Worm (Caenorhabditis elegans) whole organism, L4 larva: ENCODE measurements around the gene srj-40.

Experiments used
- F10B5.3 ChIP-seq: sonication (generic microtip); optimal IDR thresholded peaks from 2 replicates; lab custom pipeline; 2016; ENCODE audit warnings: mild to moderate bottlenecking, missing genetic modification characterization, missing compliant biosample characterization
- F44E2.7 ChIP-seq: fragments of 200-800 bp; sonication (Bioruptor generic); IDR thresholded peaks from 2 replicates; pipeline ENCODE4 v2.1.2; 2022; ENCODE audit warnings: missing genetic modification characterization, missing compliant biosample characterization
- T20F7.1 ChIP-seq: fragments of 200-800 bp; sonication (Bioruptor generic); optimal IDR thresholded peaks from 2 replicates; lab custom pipeline; 2018; ENCODE audit warnings: mild to moderate bottlenecking, missing genetic modification characterization, missing compliant biosample characterization
- T26A8.4 ChIP-seq: fragments of 200-800 bp; sonication (Bioruptor generic); IDR thresholded peaks from 2 replicates; pipeline ENCODE4 v1.3.6; 2022; ENCODE audit warnings: missing genetic modification characterization, missing compliant biosample characterization
- Y5F2A.4 ChIP-seq: fragments of 200-800 bp; sonication (Bioruptor generic); optimal IDR thresholded peaks from 2 replicates; lab custom pipeline; 2018; ENCODE audit warnings: mild to moderate bottlenecking, missing genetic modification characterization, missing compliant biosample characterization
- aha-1 ChIP-seq: fragments of 150-350 bp; peaks from one replicate; lab custom pipeline; 2014; ENCODE audit warnings: missing biosample characterization, missing genetic modification characterization
- aly-2 ChIP-seq: sonication (generic microtip); optimal IDR thresholded peaks from 2 replicates; lab custom pipeline; 2018; ENCODE audit warnings: missing biosample characterization, missing genetic modification characterization
- ceh-44 ChIP-seq: fragments of 200-800 bp; sonication (Bioruptor generic); IDR thresholded peaks from 2 replicates; pipeline ENCODE4 v1.3.6; 2022; ENCODE audit warnings: missing genetic modification reagents, missing genetic modification characterization, missing compliant biosample characterization
- ceh-62 ChIP-seq: sonication (generic microtip); optimal IDR thresholded peaks from 2 replicates; lab custom pipeline; 2017; ENCODE audit warnings: missing biosample characterization, missing genetic modification characterization
- ces-1 ChIP-seq: fragments of 150-350 bp; sonication (generic microtip); optimal IDR thresholded peaks from 4 replicates; lab custom pipeline; 2014; ENCODE audit warnings: missing biosample characterization, missing genetic modification reagents, missing genetic modification characterization
- dmd-8 ChIP-seq: fragments of 200-800 bp; sonication (Bioruptor generic); IDR thresholded peaks from 2 replicates; pipeline ENCODE4 v1.3.6; 2022; ENCODE audit warnings: missing genetic modification characterization, missing compliant biosample characterization
- dpl-1 ChIP-seq: fragments of 150-350 bp; optimal IDR thresholded peaks from 2 replicates; lab custom pipeline; 2014; ENCODE audit warnings: missing biosample characterization, missing genetic modification reagents, missing genetic modification characterization
- duxl-1 ChIP-seq: sonication (generic microtip); optimal IDR thresholded peaks from 2 replicates; lab custom pipeline; 2016; ENCODE audit warnings: mild to moderate bottlenecking, missing genetic modification characterization, moderate library complexity, missing compliant biosample characterization; ENCODE audit not compliant: poor library complexity
- fos-1 ChIP-seq: fragments of 150-350 bp; optimal IDR thresholded peaks from 2 replicates; lab custom pipeline; 2014; ENCODE audit warnings: missing biosample characterization, missing genetic modification characterization
- hif-1 ChIP-seq, 2 experiments: sonication (generic microtip); optimal IDR thresholded peaks; 2 replicates each; lab custom pipeline; 2016 to 2017; ENCODE audit warnings: missing compliant biosample characterization in 2 of 2, missing genetic modification characterization in 2 of 2, missing genetic modification reagents in 2 of 2, missing genotype in 2 of 2, mild to moderate bottlenecking in 1 of 2
- hlh-11 ChIP-seq: fragments of 200-800 bp; sonication (Bioruptor generic); optimal IDR thresholded peaks from 2 replicates; lab custom pipeline; 2018; ENCODE audit warnings: mild to moderate bottlenecking, missing genetic modification characterization, missing compliant biosample characterization
- hlh-30 ChIP-seq: sonication (generic microtip); optimal IDR thresholded peaks from 2 replicates; lab custom pipeline; 2017; ENCODE audit warnings: antibody characterized with exemption, mild to moderate bottlenecking, missing genetic modification characterization, missing compliant biosample characterization; ENCODE audit not compliant: insufficient read depth
- lim-7 ChIP-seq: fragments of 200-800 bp; sonication (Bioruptor generic); IDR thresholded peaks from 2 replicates; pipeline ENCODE4 v1.3.6; 2022; ENCODE audit warnings: missing genetic modification characterization, missing compliant biosample characterization
- lin-29 ChIP-seq: fragments of 200-800 bp; sonication (Bioruptor generic); IDR thresholded peaks from 2 replicates; pipeline ENCODE4 v1.3.6; 2022; ENCODE audit warnings: missing genetic modification reagents, missing genetic modification characterization, missing compliant biosample characterization
- lin-38 ChIP-seq: fragments of 200-800 bp; sonication (Bioruptor generic); IDR thresholded peaks from 2 replicates; pipeline ENCODE4 v1.3.6; 2022; ENCODE audit warnings: missing genetic modification reagents, missing genetic modification characterization, missing compliant biosample characterization
- mep-1 ChIP-seq: fragments of 150-350 bp; sonication (generic microtip); optimal IDR thresholded peaks from 3 replicates; lab custom pipeline; 2014; ENCODE audit warnings: missing biosample characterization, missing genetic modification characterization
- mxl-2 ChIP-seq: fragments of 200-800 bp; sonication (Bioruptor generic); conservative IDR thresholded peaks from 2 replicates; pipeline ENCODE4 v1.3.6; 2022; ENCODE audit warnings: missing genetic modification reagents, missing genetic modification characterization, missing compliant biosample characterization
- nhr-10 ChIP-seq: fragments of 150-350 bp; optimal IDR thresholded peaks from 2 replicates; lab custom pipeline; 2014; ENCODE audit warnings: missing biosample characterization, missing genetic modification characterization
- nhr-11 ChIP-seq: fragments of 150-350 bp; optimal IDR thresholded peaks from 2 replicates; lab custom pipeline; 2014; ENCODE audit warnings: missing biosample characterization, missing genetic modification characterization
- nhr-28 ChIP-seq: fragments of 150-350 bp; optimal IDR thresholded peaks from 2 replicates; lab custom pipeline; 2014; ENCODE audit warnings: missing biosample characterization, missing genetic modification characterization
- pha-4 ChIP-seq, 2 experiments: fragments of 150-350 bp in 1 of 2; fragments of 200-800 bp in 1 of 2; sonication (Bioruptor generic) in 1 of 2; IDR thresholded peaks in 1 of 2; optimal IDR thresholded peaks in 1 of 2; 2 replicates each; pipeline versions ENCODE4 v1.3.6 to Lab custom; 2014 to 2022; ENCODE audit warnings: missing genetic modification characterization in 2 of 2, missing genetic modification reagents in 2 of 2, missing biosample characterization in 1 of 2, missing compliant biosample characterization in 1 of 2
- pqm-1 ChIP-seq: sonication (generic microtip); optimal IDR thresholded peaks from 2 replicates; lab custom pipeline; 2017; ENCODE audit warnings: missing biosample characterization, missing genetic modification characterization
- saeg-2 ChIP-seq: fragments of 200-800 bp; sonication (Bioruptor generic); IDR thresholded peaks from 2 replicates; pipeline ENCODE4 v1.3.6; 2022; ENCODE audit warnings: missing genetic modification reagents, missing genetic modification characterization, missing compliant biosample characterization
- sdz-12 ChIP-seq: fragments of 200-800 bp; sonication (Bioruptor generic); optimal IDR thresholded peaks from 2 replicates; lab custom pipeline; 2018; ENCODE audit warnings: mild to moderate bottlenecking, missing genetic modification characterization, missing compliant biosample characterization
- skn-1 ChIP-seq: fragments of 150-350 bp; optimal IDR thresholded peaks from 2 replicates; lab custom pipeline; 2014; ENCODE audit warnings: missing biosample characterization, missing genetic modification characterization
- snpc-4 ChIP-seq: fragments of 150-350 bp; optimal IDR thresholded peaks from 2 replicates; lab custom pipeline; 2014; ENCODE audit warnings: missing biosample characterization, missing genetic modification characterization
- spr-1 ChIP-seq: sonication (generic microtip); optimal IDR thresholded peaks from 2 replicates; lab custom pipeline; 2016; ENCODE audit warnings: mild to moderate bottlenecking, missing genetic modification characterization, missing compliant biosample characterization
- zag-1 ChIP-seq: fragments of 150-350 bp; optimal IDR thresholded peaks from 2 replicates; lab custom pipeline; 2014; ENCODE audit warnings: missing biosample characterization, missing genetic modification characterization
- zfp-3 ChIP-seq: fragments of 200-800 bp; sonication (Bioruptor generic); conservative IDR thresholded peaks from 2 replicates; pipeline ENCODE4 v1.3.6; 2022; ENCODE audit warnings: missing genetic modification reagents, missing genetic modification characterization, missing compliant biosample characterization
- zip-2 ChIP-seq: fragments of 150-350 bp; optimal IDR thresholded peaks from 2 replicates; lab custom pipeline; 2014; ENCODE audit warnings: missing biosample characterization, missing genetic modification characterization

srj-40 gene

DNA sequence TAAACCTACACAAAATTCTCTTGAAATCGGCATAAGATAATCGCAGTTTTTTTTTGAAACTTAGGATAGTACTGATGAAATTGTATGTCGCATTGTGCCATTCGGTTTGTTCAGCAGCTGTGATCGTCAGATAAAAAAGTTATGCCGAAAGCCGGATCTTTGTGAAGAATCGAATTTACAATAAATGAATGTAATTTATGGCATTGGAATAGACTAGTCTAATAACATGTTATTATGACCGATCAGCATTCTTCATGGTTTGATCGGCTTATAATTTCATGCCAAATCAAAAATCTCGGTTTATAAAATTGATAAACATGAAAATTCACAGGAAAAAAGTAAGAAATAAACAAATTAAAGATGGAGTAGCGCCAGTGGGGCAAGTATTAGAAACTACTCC, 10.8 kb downstream of the srj-40 start, which contains the start of gene srw-134:
TSS of gene srw-134 (minus strand) at position 101 of the 400 bp plus-strand sequence.
- TF ChIP-seq ceh-44 (GFP tag; lab: Robert Waterston, UW) = no peak
- no peak for TF ChIP-seq fos-1 (tag; lab: Kevin White, UChicago)
- no peak for TF ChIP-seq Y5F2A.4 (GFP tag; lab: Kevin White, UChicago)
- TF ChIP-seq zag-1 (tag; lab: Kevin White, UChicago) = no peak
- TF ChIP-seq lin-29 (GFP tag; lab: Robert Waterston, UW) = no peak
- TF ChIP-seq duxl-1 (tag; lab: Kevin White, UChicago) = no peak
- TF ChIP-seq dpl-1 (GFP tag; lab: Kevin White, UChicago) = no peak
- no peak for TF ChIP-seq dmd-8 (GFP tag; lab: Robert Waterston, UW)
- TF ChIP-seq pqm-1 (tag; lab: Kevin White, UChicago) = no peak
- TF ChIP-seq hlh-11 (tag; lab: Kevin White, UChicago) = no peak
- TF ChIP-seq spr-1 = no peak
- TF ChIP-seq F44E2.7 (GFP tag; lab: Robert Waterston, UW) = no peak
- no peak for TF ChIP-seq mep-1 (tag; lab: Kevin White, UChicago)
- TF ChIP-seq nhr-28 (tag; lab: Kevin White, UChicago) = no peak
- no peak for TF ChIP-seq aly-2
- TF ChIP-seq saeg-2 (GFP tag; lab: Robert Waterston, UW) = no peak

DNA sequence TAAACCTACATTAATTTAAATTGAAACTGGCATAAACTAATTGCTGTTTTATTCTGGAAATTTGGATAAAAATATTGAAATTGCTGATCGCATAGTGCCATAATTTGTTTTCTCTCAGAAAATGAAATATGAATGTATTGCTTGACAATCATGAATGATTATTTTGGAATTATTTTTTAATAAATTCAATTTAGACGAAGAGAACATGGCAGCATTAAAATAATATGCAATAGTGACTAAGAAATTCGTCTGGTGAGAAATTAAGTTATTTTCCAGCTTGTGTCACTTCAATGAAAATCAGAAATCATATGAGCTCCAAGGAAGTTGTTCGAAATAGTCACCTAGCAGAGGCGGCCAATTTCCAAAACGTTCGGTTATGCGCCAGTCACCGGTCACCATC, 13.0 kb downstream of the srj-40 start, which contains the start of gene srw-133:
TSS of gene srw-133 (minus strand) at position 101 of the 400 bp plus-strand sequence.
- TF ChIP-seq zfp-3 (GFP tag; lab: Robert Waterston, UW) = no peak
- TF ChIP-seq T20F7.1 (GFP tag; lab: Kevin White, UChicago) = no peak
- TF ChIP-seq hlh-30 = no peak
- TF ChIP-seq lin-38 (GFP tag; lab: Robert Waterston, UW) = no peak
- TF ChIP-seq ceh-44 (GFP tag; lab: Robert Waterston, UW) = no peak
- TF ChIP-seq T26A8.4 = no peak
- no peak for TF ChIP-seq snpc-4 (tag; lab: Kevin White, UChicago)
- TF ChIP-seq dpl-1 (GFP tag; lab: Kevin White, UChicago) = no peak
- no peak for TF ChIP-seq ceh-62 (tag; lab: Kevin White, UChicago)
- TF ChIP-seq ces-1 (GFP tag; lab: Kevin White, UChicago) = no peak
- no peak for TF ChIP-seq sdz-12

DNA sequence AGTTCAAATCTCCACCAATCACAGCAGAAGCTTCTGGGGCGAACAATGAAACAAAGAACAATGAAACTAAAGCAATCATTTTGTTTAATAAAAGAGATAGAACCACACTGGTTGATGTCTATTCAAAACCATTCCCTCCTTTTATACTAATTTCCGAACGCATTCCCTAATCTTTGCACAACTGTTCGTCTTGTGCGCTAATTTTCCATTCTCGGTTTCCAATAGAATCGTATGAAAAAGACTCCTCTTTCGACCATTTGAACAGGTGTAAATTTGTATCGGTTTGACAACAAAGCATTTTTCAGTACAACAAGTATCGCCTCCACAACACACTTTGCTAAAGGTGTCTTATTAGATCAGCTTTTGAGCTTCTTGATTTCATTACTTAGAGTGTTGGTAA, 14.4 kb downstream of the srj-40 start, which contains the start of gene T05B4.8:
TSS of gene T05B4.8 (minus strand) at position 101 of the 400 bp plus-strand sequence.
- no peak for TF ChIP-seq zip-2 (tag; lab: Kevin White, UChicago)
- no peak for TF ChIP-seq hif-1 (tag; optimal IDR thresholded peaks at IDR 0.05; lab: Kevin White, UChicago)
- TF ChIP-seq aha-1 (tag; lab: Kevin White, UChicago) = peak; percentile 7

DNA sequence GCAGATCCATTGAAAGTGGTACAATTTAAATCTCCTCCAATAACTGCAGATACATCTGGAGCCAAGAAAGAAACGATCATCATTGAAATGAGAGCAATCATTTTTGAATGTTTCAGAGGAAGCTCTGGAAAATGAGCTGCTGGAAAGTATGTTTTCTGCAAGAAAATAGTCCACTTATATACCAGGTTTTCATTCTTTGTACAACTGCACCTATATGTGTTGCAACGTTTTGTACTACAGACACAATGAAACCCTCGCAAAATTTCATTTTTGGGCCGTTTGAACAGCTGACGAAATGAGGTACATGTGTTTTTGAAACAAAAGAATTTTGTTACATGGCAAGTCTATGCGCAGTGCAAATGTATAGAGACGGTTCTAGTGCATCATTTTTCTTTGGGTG, 16.7 kb downstream of the srj-40 start, which contains the start of gene T05B4.9:
TSS of gene T05B4.9 (minus strand) at position 101 of the 400 bp plus-strand sequence.
- TF ChIP-seq lim-7 (GFP tag; lab: Robert Waterston, UW) (no peak), nhr-11 (no peak), pha-4 (GFP tag; IDR thresholded peaks at IDR 0.05; lab: Robert Waterston, UW) (no peak), pha-4 (tag; optimal IDR thresholded peaks at IDR 0.05; lab: Kevin White, UChicago) (no peak), nhr-10 (no peak)
- TF ChIP-seq, all 104 proteins: peak for 0

DNA sequence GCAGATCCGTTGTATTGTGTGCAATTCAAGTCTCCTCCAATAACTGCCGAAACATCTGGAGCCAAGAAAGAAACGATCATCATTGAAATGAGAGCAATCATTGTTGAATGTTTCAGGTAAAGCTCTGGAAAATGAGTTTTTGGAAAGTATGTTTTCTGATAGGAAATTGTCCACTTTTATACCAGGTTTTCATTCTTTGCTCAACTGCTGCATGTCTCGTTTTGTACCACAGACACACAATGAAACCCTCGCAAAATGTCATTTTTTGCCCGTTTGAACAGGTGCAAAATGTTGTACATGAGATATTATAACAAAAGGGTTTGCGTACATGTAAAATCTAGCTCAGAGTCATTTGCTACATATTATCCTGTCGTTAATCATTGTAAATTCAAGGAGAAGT, 19.0 kb downstream of the srj-40 start, which contains the start of gene T05B4.10:
TSS of gene T05B4.10 (minus strand) at position 101 of the 400 bp plus-strand sequence.
- no peak for TF ChIP-seq mxl-2 (GFP tag; lab: Robert Waterston, UW)
- no peak for TF ChIP-seq skn-1 (tag; lab: Kevin White, UChicago)
- no peak for TF ChIP-seq F10B5.3 (tag; lab: Kevin White, UChicago)
- TF ChIP-seq dmd-8 (GFP tag; lab: Robert Waterston, UW) = no peak
- no peak for TF ChIP-seq ces-1 (GFP tag; lab: Kevin White, UChicago)
- TF ChIP-seq, all 104 proteins: peak for 0
